Worm (Caenorhabditis elegans): Measurements from ENCODE around the gene Y4C6B.2.

The Y4C6B.2 gene

DNA sequence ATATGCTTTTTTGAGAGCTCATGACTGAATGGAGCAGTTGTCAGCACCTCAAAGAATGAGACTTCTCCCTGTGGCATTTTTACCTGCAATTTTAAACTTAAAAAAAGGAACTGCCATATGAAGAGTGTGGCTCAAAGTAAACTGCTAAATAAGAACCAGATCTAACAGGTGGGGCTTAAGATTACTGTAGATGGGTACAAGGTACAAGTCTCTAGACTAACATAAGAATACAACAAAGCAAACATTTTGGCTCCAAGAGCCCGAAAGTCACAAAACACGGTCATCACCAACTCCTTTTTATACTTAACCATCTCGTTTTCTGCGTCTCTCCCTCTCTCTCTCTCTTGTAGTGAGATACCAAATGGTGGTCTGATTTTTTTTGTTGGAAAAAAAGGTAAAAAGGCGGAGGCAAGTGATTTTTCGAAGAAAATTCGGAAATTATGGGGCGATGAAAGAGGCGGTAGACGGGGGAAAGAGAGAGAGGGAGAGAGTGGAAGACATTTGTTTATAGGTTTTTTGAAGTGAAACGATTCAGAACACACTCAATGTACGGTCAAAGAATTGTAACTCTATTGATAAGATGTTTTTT, 49.2 kb downstream of the Y4C6B.2 start, which contains the start of gene elo-6:
Gene elo-6 (minus strand): TSS at position 83 of the 589 bp plus-strand sequence.
- TF ChIP-seq tab-1 (GFP tag; IDR thresholded peaks at IDR 0.05), result no peak
- no peak for TF ChIP-seq T22C8.4 (GFP tag; IDR thresholded peaks at IDR 0.05)
- TF ChIP-seq ztf-23 (GFP tag; IDR thresholded peaks at IDR 0.05), result no peak
- no peak for TF ChIP-seq cog-1 (tag; optimal IDR thresholded peaks at IDR 0.05)
- TF ChIP-seq ztf-29 (GFP tag; IDR thresholded peaks at IDR 0.05), result no peak
- TF ChIP-seq klf-2 (GFP tag; conservative IDR thresholded peaks at IDR 0.05), result no peak

DNA sequence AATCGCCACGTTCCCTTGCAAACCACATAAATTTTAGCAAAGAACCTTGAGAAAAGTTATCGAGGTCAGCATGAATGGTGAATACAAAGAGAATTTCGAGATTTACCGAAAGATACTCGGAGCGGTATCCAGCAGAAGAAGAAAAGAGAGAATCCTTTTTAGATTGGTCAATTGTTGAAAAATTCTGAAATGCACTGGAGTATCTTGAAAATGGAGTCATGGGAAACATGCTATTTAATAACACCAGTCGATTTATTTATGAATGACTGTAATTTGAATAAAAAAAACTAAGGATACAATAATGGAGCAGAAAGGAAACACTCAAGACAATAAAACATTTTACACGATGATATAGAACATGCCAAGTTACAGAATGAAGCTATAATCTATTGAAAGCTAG, 50.6 kb downstream of the Y4C6B.2 start:
- TF ChIP-seq ref-1 (GFP tag; conservative IDR thresholded peaks at IDR 0.05) (no peak), flt-1 (GFP tag; IDR thresholded peaks at IDR 0.05) (no peak), klf-2 (GFP tag; conservative IDR thresholded peaks at IDR 0.05) (no peak), tab-1 (GFP tag; IDR thresholded peaks at IDR 0.05) (no peak), cog-1 (tag; optimal IDR thresholded peaks at IDR 0.05) (no peak), T22C8.4 (GFP tag; IDR thresholded peaks at IDR 0.05) (no peak), med-1 (GFP tag; optimal IDR thresholded peaks at IDR 0.05; ENCODE audit: insufficient read depth) (no peak), ztf-29 (GFP tag; IDR thresholded peaks at IDR 0.05) (no peak), ztf-23 (GFP tag; IDR thresholded peaks at IDR 0.05) (no peak)

DNA sequence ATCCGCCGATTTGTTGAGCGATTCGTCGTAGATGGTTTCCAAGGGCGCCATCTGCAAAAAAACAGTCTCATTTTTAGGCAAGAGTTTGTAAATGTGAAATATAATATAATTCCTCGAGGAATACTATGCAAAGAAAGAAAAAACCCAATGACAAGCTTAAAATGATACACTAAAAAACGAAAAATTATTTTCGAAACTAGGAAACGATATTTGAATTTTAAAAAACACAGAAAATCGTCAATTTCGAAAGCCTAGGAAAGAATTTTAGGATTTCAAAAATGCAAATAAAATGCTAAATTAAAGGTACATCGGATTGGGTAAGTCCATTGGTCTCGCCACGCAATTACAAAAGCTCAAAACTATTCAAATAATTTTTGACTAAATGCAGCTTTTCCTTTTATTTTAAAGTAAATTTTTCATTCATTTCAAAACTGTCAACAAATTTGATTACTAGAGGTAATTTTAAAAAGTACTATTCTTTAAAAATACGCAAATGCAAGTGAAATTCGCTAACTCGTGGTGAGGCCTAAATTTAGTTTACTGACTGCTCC, 52.2 kb downstream of the Y4C6B.2 start, which contains the start of the genes htp-1 and ZK616.5:
Gene htp-1 (minus strand): TSS at position 51 of the 551 bp plus-strand sequence.
Gene ZK616.5 (plus strand): TSS at position 423 of the 551 bp plus-strand sequence.
- no peak for TF ChIP-seq T22C8.4 (GFP tag; IDR thresholded peaks at IDR 0.05)
- no peak for TF ChIP-seq flt-1 (GFP tag; IDR thresholded peaks at IDR 0.05)
- TF ChIP-seq med-1 (GFP tag; optimal IDR thresholded peaks at IDR 0.05; ENCODE audit: insufficient read depth), result no peak
- TF ChIP-seq ztf-29 (GFP tag; IDR thresholded peaks at IDR 0.05), result no peak
- no peak for TF ChIP-seq ref-1 (GFP tag; conservative IDR thresholded peaks at IDR 0.05)

DNA sequence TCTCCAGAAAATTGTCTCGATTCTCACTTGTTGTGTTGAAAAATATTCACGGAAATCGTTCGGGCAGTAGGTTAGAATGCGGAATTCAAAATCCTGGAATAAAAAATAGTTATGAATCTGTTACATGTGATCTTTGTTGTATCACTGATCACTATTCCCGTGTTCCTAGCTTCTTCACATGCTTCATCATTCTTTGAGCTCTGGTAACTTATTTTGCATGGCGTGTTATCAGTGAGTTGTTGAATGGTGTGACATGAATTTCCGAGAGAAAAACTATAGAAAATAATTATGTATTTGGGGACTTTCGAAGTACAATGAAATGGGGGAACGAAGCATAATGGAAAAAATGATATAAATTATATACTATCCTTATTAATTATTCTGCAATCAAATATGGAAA, 54.2 kb downstream of the Y4C6B.2 start:
- no peak for TF ChIP-seq med-1 (GFP tag; optimal IDR thresholded peaks at IDR 0.05; ENCODE audit: insufficient read depth)

All from whole organism, midembryonic.